Worm (Caenorhabditis elegans): Measurements from ENCODE around the gene sgt-1.

DNA sequence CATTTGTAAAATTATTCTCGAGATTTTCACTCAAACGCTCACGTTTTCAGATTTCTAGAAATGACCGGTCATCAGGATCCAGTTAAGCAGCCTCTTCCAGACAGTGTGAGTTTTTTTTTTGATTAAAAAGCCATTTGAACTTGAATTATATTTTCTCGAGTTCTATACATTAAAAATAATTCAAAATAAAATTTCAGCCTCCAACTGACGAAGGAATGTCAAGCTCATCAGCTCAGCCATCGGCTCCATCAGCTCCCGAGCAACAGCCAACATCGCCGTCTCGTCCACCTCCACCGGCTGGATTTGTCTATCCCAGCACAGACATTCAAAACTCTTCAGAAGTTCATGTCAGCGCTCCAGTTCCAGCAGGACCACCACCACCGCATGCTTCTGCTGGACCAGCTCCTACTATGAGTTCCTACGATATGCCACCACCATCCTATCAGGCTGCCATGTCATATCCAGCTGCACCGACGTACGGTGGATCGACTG is 45.7 kb downstream of the sgt-1 start, which contains the start of gene F11G11.5:
- TF ChIP-seq blmp-1 (tag; optimal IDR thresholded peaks at IDR 0.05) (no peak), mef-2 (tag; optimal IDR thresholded peaks at IDR 0.05) (no peak), nhr-20 (tag; optimal IDR thresholded peaks at IDR 0.05) (no peak), fkh-10 (GFP tag; optimal IDR thresholded peaks at IDR 0.05) (no peak), unc-62 (GFP tag; optimal IDR thresholded peaks at IDR 0.05) (no peak)

Data from whole organism, L1 larva.